Worm (Caenorhabditis elegans): ENCODE measurements around the gene cmk-1.

DNA sequence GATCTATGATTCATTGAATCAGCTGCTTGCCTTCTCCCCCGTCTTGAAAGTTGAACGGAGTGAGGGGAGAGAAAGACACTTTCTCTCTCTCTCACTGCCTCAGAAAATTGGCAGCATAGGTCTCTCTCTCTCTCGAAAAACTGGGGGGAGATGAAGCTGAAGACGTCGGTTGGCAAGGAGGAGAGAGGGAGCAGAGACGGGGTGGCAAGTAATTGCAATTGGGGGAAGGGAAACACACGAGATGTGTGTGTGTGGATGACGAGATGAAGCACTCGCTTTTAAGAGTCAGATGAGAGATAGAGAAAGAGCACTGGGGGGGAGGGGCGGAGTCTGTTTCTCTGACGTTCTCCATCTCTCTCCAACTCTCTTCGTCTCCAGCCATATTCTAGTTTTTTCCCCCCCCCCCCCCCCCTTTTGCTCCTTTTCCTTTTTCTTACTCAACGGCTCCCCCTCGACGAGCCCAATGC lies at the start of gene cmk-1:
- peak; percentile 83 for TF ChIP-seq pag-3 (tag; optimal IDR thresholded peaks at IDR 0.05; ENCODE audit: borderline replicate concordance, insufficient read depth)
- peak; percentile 61 for TF ChIP-seq fkh-10 (GFP tag; optimal IDR thresholded peaks at IDR 0.05)
- TF ChIP-seq hlh-4 (tag; optimal IDR thresholded peaks at IDR 0.05), result no peak
- TF ChIP-seq unc-62 (GFP tag; optimal IDR thresholded peaks at IDR 0.05), result no peak
- TF ChIP-seq ama-1 (optimal IDR thresholded peaks at IDR 0.05), result no peak
- TF ChIP-seq ceh-82 (tag; optimal IDR thresholded peaks at IDR 0.05), result peak in 2 of 3 experiments; percentile 28 to 64
- TF ChIP-seq nhr-12 (tag; optimal IDR thresholded peaks at IDR 0.05), result no peak
- no peak for TF ChIP-seq unc-130 (tag; optimal IDR thresholded peaks at IDR 0.05)
- TF ChIP-seq nhr-28 (tag; optimal IDR thresholded peaks at IDR 0.05), result no peak
- no peak for TF ChIP-seq fkh-4 (tag; optimal IDR thresholded peaks at IDR 0.05; ENCODE audit: borderline replicate concordance)
- peak; percentile 43 to 62 for TF ChIP-seq lsy-2 (tag; optimal IDR thresholded peaks at IDR 0.05)
- no peak for TF ChIP-seq elt-3 (tag; optimal IDR thresholded peaks at IDR 0.05)
